Worm (Caenorhabditis elegans): Measurements from ENCODE around the gene oac-23.

oac-23 gene

ce11 chrIV:3914462-3914861 is 33.2 kb downstream of the oac-23 start, which contains the start of gene F56D6.19:
Gene F56D6.19 (plus strand): TSS chrIV:3914762.
- TF ChIP-seq nfya-1 (tag; optimal IDR thresholded peaks at IDR 0.05; ENCODE audit: insufficient read depth) (no peak), jun-1 (tag; optimal IDR thresholded peaks at IDR 0.05) (no peak), R02D3.7 (tag; optimal IDR thresholded peaks at IDR 0.05) (no peak), egl-27 (tag; optimal IDR thresholded peaks at IDR 0.05) (no peak), elt-1 (tag; optimal IDR thresholded peaks at IDR 0.05) (no peak), nhr-76 (tag; optimal IDR thresholded peaks at IDR 0.05) (no peak), mml-1 (tag; optimal IDR thresholded peaks at IDR 0.05) (no peak), aly-2 (tag; optimal IDR thresholded peaks at IDR 0.05) (no peak), nhr-28 (tag; optimal IDR thresholded peaks at IDR 0.05) (no peak), ztf-11 (tag; optimal IDR thresholded peaks at IDR 0.05) (no peak), fkh-10 (GFP tag; optimal IDR thresholded peaks at IDR 0.05) (no peak), ceh-16 (tag; optimal IDR thresholded peaks at IDR 0.05) (no peak), nhr-237 (tag; optimal IDR thresholded peaks at IDR 0.05) (no peak), skn-1 (tag; optimal IDR thresholded peaks at IDR 0.05) (no peak), zag-1 (tag; optimal IDR thresholded peaks at IDR 0.05) (no peak)

ce11 chrIV:3915296-3915695 is 34.1 kb downstream of the oac-23 start, which contains the start of gene srz-20:
Gene srz-20 (plus strand): TSS chrIV:3915596.
- TF ChIP-seq snpc-4 (tag; optimal IDR thresholded peaks at IDR 0.05) (no peak), nhr-76 (tag; optimal IDR thresholded peaks at IDR 0.05) (no peak)

- TF ChIP-seq nhr-67 (tag; optimal IDR thresholded peaks at IDR 0.05) (no peak), nhr-25 (tag; optimal IDR thresholded peaks at IDR 0.05) (no peak), ZK546.5 (tag; optimal IDR thresholded peaks at IDR 0.05) (no peak)
Measured at ce11 chrIV:3917405-3917804, 36.2 kb downstream of the oac-23 start, which contains the start of gene F56D6.14. Gene F56D6.14 (plus strand): TSS chrIV:3917705.

ce11 chrIV:3918160-3918559 is 36.9 kb downstream of the oac-23 start, which contains the start of gene F56D6.23:
Gene F56D6.23 (plus strand): TSS chrIV:3918460.
- no peak for TF ChIP-seq ztf-11 (tag; optimal IDR thresholded peaks at IDR 0.05)
- TF ChIP-seq nhr-67 (tag; optimal IDR thresholded peaks at IDR 0.05) = no peak
- no peak for TF ChIP-seq nhr-76 (tag; optimal IDR thresholded peaks at IDR 0.05)
- TF ChIP-seq fkh-10 (GFP tag; optimal IDR thresholded peaks at IDR 0.05) = no peak
- no peak for TF ChIP-seq aly-2 (tag; optimal IDR thresholded peaks at IDR 0.05)
- TF ChIP-seq nhr-12 (tag; optimal IDR thresholded peaks at IDR 0.05) = no peak
- TF ChIP-seq pha-4 (tag; optimal IDR thresholded peaks at IDR 0.05) = no peak
- no peak for TF ChIP-seq egl-27 (tag; optimal IDR thresholded peaks at IDR 0.05)
- TF ChIP-seq unc-62 (GFP tag; optimal IDR thresholded peaks at IDR 0.05) = no peak
- TF ChIP-seq ztf-4 (tag; optimal IDR thresholded peaks at IDR 0.05) = no peak

- TF ChIP-seq nhr-25 (tag; optimal IDR thresholded peaks at IDR 0.05) (no peak), ztf-11 (tag; optimal IDR thresholded peaks at IDR 0.05) (no peak), nhr-12 (tag; optimal IDR thresholded peaks at IDR 0.05) (no peak), nhr-76 (tag; optimal IDR thresholded peaks at IDR 0.05) (no peak), ceh-9 (tag; optimal IDR thresholded peaks at IDR 0.05) (no peak), unc-39 (tag; optimal IDR thresholded peaks at IDR 0.05) (no peak), R02D3.7 (tag; optimal IDR thresholded peaks at IDR 0.05) (no peak), elt-3 (tag; optimal IDR thresholded peaks at IDR 0.05) (no peak), skn-1 (tag; optimal IDR thresholded peaks at IDR 0.05) (no peak), tbx-2 (tag; optimal IDR thresholded peaks at IDR 0.05) (no peak), pqm-1 (tag; optimal IDR thresholded peaks at IDR 0.05) (no peak), hmg-11 (tag; optimal IDR thresholded peaks at IDR 0.05) (no peak), mdl-1 (tag; optimal IDR thresholded peaks at IDR 0.05) (no peak), elt-2 (tag; optimal IDR thresholded peaks at IDR 0.05) (no peak), nhr-237 (tag; optimal IDR thresholded peaks at IDR 0.05) (no peak), nhr-77 (tag; optimal IDR thresholded peaks at IDR 0.05) (no peak), pha-4 (tag; optimal IDR thresholded peaks at IDR 0.05) (no peak), aly-2 (tag; optimal IDR thresholded peaks at IDR 0.05) (no peak), nhr-23 (tag; optimal IDR thresholded peaks at IDR 0.05) (no peak)
Measured at ce11 chrIV:3919506-3919905, 38.3 kb downstream of the oac-23 start, which contains the start of gene srz-19. Gene srz-19 (plus strand): TSS chrIV:3919806.

- no peak for TF ChIP-seq ceh-9 (tag; optimal IDR thresholded peaks at IDR 0.05)
- TF ChIP-seq pqm-1 (tag; optimal IDR thresholded peaks at IDR 0.05) = peak; percentile 45
- TF ChIP-seq jun-1 (tag; optimal IDR thresholded peaks at IDR 0.05) = peak; percentile 2
- TF ChIP-seq mdl-1 (tag; optimal IDR thresholded peaks at IDR 0.05) = no peak
- TF ChIP-seq elt-2 (tag; optimal IDR thresholded peaks at IDR 0.05) = peak; percentile 84
Measured at ce11 chrIV:3921898-3922297, 40.7 kb downstream of the oac-23 start, which contains the start of gene clec-67. Gene clec-67 (plus strand): TSS chrIV:3922165.

Data from whole organism, L3 larva.